Fruit fly (Drosophila melanogaster) whole organism, wandering third instar larva: ENCODE measurements around the gene chas.

Experiments
- Abd-B ChIP-seq: fragments of >200 bp; optimal IDR thresholded peaks from 2 replicates; lab custom pipeline; 2017; ENCODE audit warnings: missing biosample characterization, missing genetic modification characterization
- CG32264 ChIP-seq: fragments of 200-800 bp; sonication (Bioruptor generic); optimal IDR thresholded peaks from 2 replicates; lab custom pipeline; 2016; ENCODE audit warnings: missing biosample characterization, missing genetic modification characterization
- CG9705 ChIP-seq: fragments of 200-800 bp; sonication (Bioruptor generic); optimal IDR thresholded peaks from 2 replicates; lab custom pipeline; 2018; ENCODE audit warnings: missing biosample characterization, mild to moderate bottlenecking, missing genetic modification characterization
- CrebA ChIP-seq: fragments of 200-800 bp; sonication (Bioruptor generic); optimal IDR thresholded peaks from 2 replicates; lab custom pipeline; 2016; ENCODE audit warnings: missing biosample characterization, mild to moderate bottlenecking, missing genetic modification characterization, borderline replicate concordance
- Dfd ChIP-seq: fragments of >200 bp; optimal IDR thresholded peaks from 2 replicates; lab custom pipeline; 2017; ENCODE audit warnings: missing biosample characterization, missing genetic modification characterization
- Dif ChIP-seq: fragments of 200-275, 200-300 bp; sonication (Bioruptor generic); optimal IDR thresholded peaks from 2 replicates; lab custom pipeline; 2018; ENCODE audit warnings: missing biosample characterization, missing genetic modification characterization; ENCODE audit not compliant: partially characterized antibody
- GATAd ChIP-seq: sonication (Bioruptor generic); optimal IDR thresholded peaks from 2 replicates; lab custom pipeline; 2016; ENCODE audit warnings: missing biosample characterization, missing genetic modification characterization
- HLH106 ChIP-seq: fragments of 200-800 bp; optimal IDR thresholded peaks from 3 replicates; lab custom pipeline; 2019; ENCODE audit warnings: missing biosample characterization, mild to moderate bottlenecking, missing genetic modification characterization, moderate library complexity
- Hnf4 ChIP-seq: fragments of 200-800 bp; sonication (Bioruptor generic); optimal IDR thresholded peaks from 2 replicates; lab custom pipeline; 2016; ENCODE audit warnings: missing biosample characterization, mild to moderate bottlenecking, missing genetic modification characterization
- Hr78 ChIP-seq: fragments of >200 bp; optimal IDR thresholded peaks from 2 replicates; lab custom pipeline; 2017; ENCODE audit warnings: missing biosample characterization, missing genetic modification characterization
- Hr83 ChIP-seq: fragments of 200-300 bp; sonication (Bioruptor generic); optimal IDR thresholded peaks from 2 replicates; lab custom pipeline; 2016; ENCODE audit warnings: missing biosample characterization, mild to moderate bottlenecking, missing genetic modification characterization, moderate library complexity; ENCODE audit not compliant: poor library complexity, severe bottlenecking
- Jra ChIP-seq: sonication (Bioruptor generic); optimal IDR thresholded peaks from 2 replicates; lab custom pipeline; 2016; ENCODE audit warnings: missing biosample characterization, missing genetic modification characterization
- Mio ChIP-seq: sonication (Bioruptor generic); optimal IDR thresholded peaks from 2 replicates; lab custom pipeline; 2016; ENCODE audit warnings: missing biosample characterization, missing genetic modification characterization
- Myc ChIP-seq: fragments of >200 bp; optimal IDR thresholded peaks from 2 replicates; lab custom pipeline; 2017
- N ChIP-seq: fragments of >200 bp; optimal IDR thresholded peaks from 2 replicates; lab custom pipeline; 2018; ENCODE audit warnings: missing biosample characterization, missing external identifiers, missing genetic modification characterization
- OdsH ChIP-seq: fragments of 200-800 bp; sonication (Bioruptor generic); optimal IDR thresholded peaks from 2 replicates; lab custom pipeline; 2016; ENCODE audit warnings: missing biosample characterization, mild to moderate bottlenecking, missing genetic modification characterization
- Rel ChIP-seq, 2 experiments: fragments of 200-800 bp; sonication (Bioruptor generic) in 1 of 2; optimal IDR thresholded peaks; 2 replicates in 1 of 2; 3 replicates in 1 of 2; lab custom pipeline; 2016 to 2019; ENCODE audit warnings: mild to moderate bottlenecking in 2 of 2, missing biosample characterization in 2 of 2, missing genetic modification characterization in 2 of 2, moderate library complexity in 1 of 2
- Sp1 ChIP-seq: fragments of 200-800 bp; sonication (Bioruptor generic); optimal IDR thresholded peaks from 3 replicates; lab custom pipeline; 2019; ENCODE audit warnings: missing biosample characterization, mild to moderate bottlenecking, missing genetic modification characterization, moderate library complexity
- Vsx2 ChIP-seq: fragments of 200-300, 225-300 bp; sonication (Bioruptor generic); optimal IDR thresholded peaks from 2 replicates; lab custom pipeline; 2018; ENCODE audit warnings: missing biosample characterization, missing genetic modification characterization; ENCODE audit not compliant: partially characterized antibody
- br ChIP-seq: fragments of 200-800 bp; sonication (Bioruptor generic); optimal IDR thresholded peaks from 2 replicates; lab custom pipeline; 2016; ENCODE audit warnings: missing biosample characterization, missing genetic modification characterization
- brk ChIP-seq: fragments of 200-800 bp; sonication (Bioruptor generic); optimal IDR thresholded peaks from 2 replicates; lab custom pipeline; 2016; ENCODE audit warnings: missing biosample characterization, mild to moderate bottlenecking, missing genetic modification characterization
- dl ChIP-seq, 2 experiments: fragments of 175-275, 200-275 bp in 1 of 2; fragments of 200-275 bp in 1 of 2; sonication (Bioruptor generic); optimal IDR thresholded peaks; lab custom pipeline; 2018; ENCODE audit warnings: mild to moderate bottlenecking in 2 of 2, missing biosample characterization in 2 of 2, missing genetic modification characterization in 2 of 2, moderate library complexity in 2 of 2; ENCODE audit not compliant: partially characterized antibody in 2 of 2, insufficient read depth in 1 of 2
- dmrt93B ChIP-seq: fragments of 200-800 bp; sonication (Bioruptor generic); optimal IDR thresholded peaks from 2 replicates; lab custom pipeline; 2018; ENCODE audit warnings: missing biosample characterization, mild to moderate bottlenecking, missing genetic modification characterization
- dsf ChIP-seq: sonication (Bioruptor generic); optimal IDR thresholded peaks from 2 replicates; lab custom pipeline; 2016; ENCODE audit warnings: missing biosample characterization, missing genetic modification characterization, borderline replicate concordance
- ey ChIP-seq: fragments of 200-800 bp; sonication (Bioruptor generic); optimal IDR thresholded peaks from 2 replicates; lab custom pipeline; 2016; ENCODE audit warnings: missing biosample characterization, missing genetic modification characterization
- foxo ChIP-seq, 2 experiments: fragments of 200-800 bp; sonication (Bioruptor generic); optimal IDR thresholded peaks; 2 replicates in 1 of 2; 3 replicates in 1 of 2; lab custom pipeline; 2016 to 2017; ENCODE audit warnings: missing biosample characterization in 2 of 2, missing genetic modification characterization in 2 of 2
- fru ChIP-seq: fragments of 200-800 bp; sonication (Bioruptor generic); optimal IDR thresholded peaks from 3 replicates; lab custom pipeline; 2016; ENCODE audit warnings: missing biosample characterization, mild to moderate bottlenecking, missing genetic modification characterization
- h ChIP-seq: fragments of 200-800 bp; sonication (Bioruptor generic); optimal IDR thresholded peaks from 3 replicates; lab custom pipeline; 2016; ENCODE audit warnings: missing biosample characterization, mild to moderate bottlenecking, missing genetic modification characterization
- jim ChIP-seq: fragments of 175-275, 200-325 bp; sonication (Bioruptor generic); optimal IDR thresholded peaks from 2 replicates; lab custom pipeline; 2016; ENCODE audit warnings: missing biosample characterization, mild to moderate bottlenecking, missing genetic modification characterization
- lola ChIP-seq: fragments of >200 bp; optimal IDR thresholded peaks from 2 replicates; lab custom pipeline; 2017; ENCODE audit warnings: missing biosample characterization, missing genetic modification characterization
- pan ChIP-seq: fragments of >200 bp; optimal IDR thresholded peaks from 2 replicates; lab custom pipeline; 2017
- psq ChIP-seq: fragments of 200-800 bp; sonication (Bioruptor generic); optimal IDR thresholded peaks from 3 replicates; lab custom pipeline; 2017; ENCODE audit warnings: missing biosample characterization, mild to moderate bottlenecking, missing genetic modification characterization, moderate library complexity
- rgr ChIP-seq: fragments of 200-800 bp; sonication (Bioruptor generic); optimal IDR thresholded peaks from 3 replicates; lab custom pipeline; 2016; ENCODE audit warnings: missing biosample characterization, mild to moderate bottlenecking, missing genetic modification characterization
- sage ChIP-seq: fragments of 200-800 bp; sonication (Bioruptor generic); optimal IDR thresholded peaks from 2 replicates; lab custom pipeline; 2016; ENCODE audit warnings: missing biosample characterization, mild to moderate bottlenecking, missing genetic modification characterization
- sv ChIP-seq: fragments of 200-800 bp; sonication (Bioruptor generic); optimal IDR thresholded peaks from 3 replicates; lab custom pipeline; 2016; ENCODE audit warnings: missing biosample characterization, missing genetic modification characterization
- tai ChIP-seq: sonication (Bioruptor generic); optimal IDR thresholded peaks from 2 replicates; lab custom pipeline; 2016; ENCODE audit warnings: missing biosample characterization, missing genetic modification characterization
- usp ChIP-seq: fragments of >200 bp; optimal IDR thresholded peaks from 2 replicates; lab custom pipeline; 2017; ENCODE audit warnings: missing biosample characterization, missing genetic modification characterization
- woc ChIP-seq: sonication (Bioruptor generic); optimal IDR thresholded peaks from 2 replicates; lab custom pipeline; 2016; ENCODE audit warnings: missing biosample characterization, mild to moderate bottlenecking, missing genetic modification characterization

The chas gene

DNA sequence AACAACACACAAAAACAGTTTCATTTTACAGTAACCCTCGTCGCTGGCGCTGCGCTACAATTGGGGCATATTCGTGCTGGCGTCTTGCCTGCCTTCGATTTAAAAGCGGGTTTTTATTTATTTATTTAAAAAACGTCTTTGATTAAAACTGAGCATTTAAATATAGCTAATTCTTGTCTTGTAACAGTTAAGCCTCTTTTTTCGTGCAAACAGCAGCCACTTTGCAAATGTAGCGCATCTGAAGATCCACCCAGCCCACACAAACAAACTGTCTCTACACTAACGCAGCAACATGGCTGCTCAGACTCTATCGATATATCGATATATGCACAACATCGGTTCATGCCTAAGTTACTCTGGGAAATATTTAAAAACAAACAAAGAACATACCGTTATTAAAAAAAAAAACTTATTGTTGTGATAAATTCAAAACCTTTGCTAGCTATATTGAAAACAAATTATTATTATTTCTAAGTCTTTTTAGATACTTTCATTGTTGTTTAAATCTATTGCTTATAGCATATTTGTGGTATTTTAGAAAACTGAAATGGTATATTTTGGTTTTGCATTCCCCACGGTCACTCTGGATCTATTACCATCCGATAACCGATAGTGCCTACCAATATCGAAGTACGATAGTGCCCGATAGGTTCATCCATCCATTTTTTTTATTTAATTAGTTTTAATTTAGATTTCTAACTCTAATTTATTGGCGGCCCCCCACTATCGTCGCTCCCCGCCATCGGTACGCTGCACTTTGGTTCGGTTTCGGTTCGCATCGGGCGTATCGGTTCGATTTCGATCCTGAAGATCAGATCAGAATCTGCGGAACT is 4.4 kb upstream of the chas start, which contains the start of the genes CG8188 and par-6:
Gene CG8188 (minus strand): TSS at position 287 of the 833 bp plus-strand sequence.
Gene par-6 (plus strand): TSS at position 615 of the 833 bp plus-strand sequence.
- TF ChIP-seq Jra (GFP tag; lab: Kevin White, UChicago) (peak; percentile 84), Vsx2 (GFP tag; lab: Kevin White, UChicago) (no peak), OdsH (peak; percentile 78), dmrt93B (peak; percentile 80), tai (peak; percentile 82), HLH106 (tag; lab: Kevin White, UChicago) (peak; percentile 91), foxo (GFP tag; optimal IDR thresholded peaks at IDR 0.05; lab: Kevin White, UChicago) (peak in 1 of 2 experiments; percentile 90), brk (peak; percentile 46), CG9705 (GFP tag; lab: Kevin White, UChicago) (peak; percentile 87), N (GFP tag; lab: Kevin White, UChicago) (no peak), sage (GFP tag; lab: Kevin White, UChicago) (peak; percentile 23), CrebA (no peak), jim (GFP tag; lab: Kevin White, UChicago) (peak; percentile 8), GATAd (GFP tag; lab: Kevin White, UChicago) (peak; percentile 38), lola (GFP tag; lab: Kevin White, UChicago) (no peak), dsf (GFP tag; lab: Kevin White, UChicago) (peak; percentile 71), woc (peak; percentile 93), usp (GFP tag; lab: Kevin White, UChicago) (no peak), Mio (no peak), Sp1 (GFP tag; lab: Kevin White, UChicago) (peak; percentile 85), Hr83 (GFP tag; lab: Kevin White, UChicago) (peak; percentile 45), br (GFP tag; lab: Kevin White, UChicago) (peak; percentile 88), h (peak; percentile 87), Rel (GFP tag; optimal IDR thresholded peaks at IDR 0.05; lab: Kevin White, UChicago) (no peak), Rel (tag; optimal IDR thresholded peaks at IDR 0.05; lab: Kevin White, UChicago) (peak; percentile 74), rgr (GFP tag; lab: Kevin White, UChicago) (peak; percentile 85), psq (GFP tag; lab: Kevin White, UChicago) (peak; percentile 74), Myc (lab: Kevin White, UChicago) (peak; percentile 84), CG32264 (peak; percentile 60), Hr78 (GFP tag; lab: Kevin White, UChicago) (no peak), Dfd (GFP tag; lab: Kevin White, UChicago) (no peak), ey (GFP tag; lab: Kevin White, UChicago) (peak; percentile 86), Hnf4 (peak; percentile 86), fru (GFP tag; lab: Kevin White, UChicago) (peak; percentile 88), sv (GFP tag; lab: Kevin White, UChicago) (peak; percentile 76)
- TF ChIP-seq, all 38 proteins: peak for 26

- TF ChIP-seq lola (GFP tag; lab: Kevin White, UChicago): no peak
- peak; percentile 78 for TF ChIP-seq Jra (GFP tag; lab: Kevin White, UChicago)
- no peak for TF ChIP-seq pan
- no peak for TF ChIP-seq N (GFP tag; lab: Kevin White, UChicago)
- TF ChIP-seq Rel (GFP tag; optimal IDR thresholded peaks at IDR 0.05; lab: Kevin White, UChicago): no peak
- peak; percentile 35 for TF ChIP-seq Rel (tag; optimal IDR thresholded peaks at IDR 0.05; lab: Kevin White, UChicago)
- peak; percentile 81 for TF ChIP-seq CG9705 (GFP tag; lab: Kevin White, UChicago)
- peak; percentile 88 for TF ChIP-seq h
- peak; percentile 83 for TF ChIP-seq ey (GFP tag; lab: Kevin White, UChicago)
- TF ChIP-seq Hr78 (GFP tag; lab: Kevin White, UChicago): no peak
- peak; percentile 89 for TF ChIP-seq br (GFP tag; lab: Kevin White, UChicago)
- no peak for TF ChIP-seq Mio
- no peak for TF ChIP-seq jim (GFP tag; lab: Kevin White, UChicago)
- TF ChIP-seq Dfd (GFP tag; lab: Kevin White, UChicago): no peak
- TF ChIP-seq Hr83 (GFP tag; lab: Kevin White, UChicago): no peak
- TF ChIP-seq OdsH: peak; percentile 81
- peak; percentile 84 for TF ChIP-seq sv (GFP tag; lab: Kevin White, UChicago)
- TF ChIP-seq foxo (GFP tag; optimal IDR thresholded peaks at IDR 0.05; lab: Kevin White, UChicago): peak in 1 of 2 experiments; percentile 88
- no peak for TF ChIP-seq CrebA
- TF ChIP-seq tai: peak; percentile 40
- TF ChIP-seq dl (GFP tag; optimal IDR thresholded peaks at IDR 0.05; lab: Kevin White, UChicago; ENCODE audit: insufficient read depth in 1 of 2, partially characterized antibody in 2 of 2): no peak
- TF ChIP-seq GATAd (GFP tag; lab: Kevin White, UChicago): no peak
- TF ChIP-seq Abd-B (GFP tag; lab: Kevin White, UChicago): no peak
- no peak for TF ChIP-seq Vsx2 (GFP tag; lab: Kevin White, UChicago)
- TF ChIP-seq rgr (GFP tag; lab: Kevin White, UChicago): peak; percentile 81
- TF ChIP-seq Sp1 (GFP tag; lab: Kevin White, UChicago): peak; percentile 92
- no peak for TF ChIP-seq Dif (GFP tag; lab: Kevin White, UChicago)
- TF ChIP-seq fru (GFP tag; lab: Kevin White, UChicago): peak; percentile 91
- no peak for TF ChIP-seq usp (GFP tag; lab: Kevin White, UChicago)
- no peak for TF ChIP-seq Myc (lab: Kevin White, UChicago)
- TF ChIP-seq dmrt93B: peak; percentile 86
- TF ChIP-seq psq (GFP tag; lab: Kevin White, UChicago): peak; percentile 79
- peak; percentile 83 for TF ChIP-seq Hnf4
- peak; percentile 73 for TF ChIP-seq CG32264
- TF ChIP-seq dsf (GFP tag; lab: Kevin White, UChicago): peak; percentile 38
- TF ChIP-seq woc: peak; percentile 95
- peak; percentile 90 for TF ChIP-seq HLH106 (tag; lab: Kevin White, UChicago)
- peak; percentile 41 for TF ChIP-seq sage (GFP tag; lab: Kevin White, UChicago)
- TF ChIP-seq brk: peak; percentile 42
These were observed 454 bp upstream of the chas start for dm6 chrX:17698864-17699504.
